Worm (Caenorhabditis elegans): Measurements from ENCODE around the gene R07C3.13.

The R07C3.13 gene

DNA sequence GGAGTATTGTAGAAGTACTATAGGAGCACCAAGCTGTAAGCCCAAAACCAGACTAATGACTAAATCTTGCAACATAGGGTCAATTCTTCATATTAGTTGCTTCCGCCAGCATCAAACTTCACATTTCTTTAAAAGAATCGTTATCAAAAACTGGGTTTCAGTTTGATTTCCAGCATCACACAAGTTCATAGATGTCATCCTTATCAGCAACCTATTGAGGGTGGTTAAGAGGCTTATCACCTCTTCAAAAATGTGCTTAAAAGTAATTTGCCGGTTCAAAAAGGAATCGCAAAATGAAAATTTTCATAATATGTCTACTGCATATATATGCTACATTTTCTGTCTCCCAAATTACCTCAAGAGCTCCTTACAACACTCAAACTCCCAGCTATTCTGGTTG is 16.5 kb upstream of the R07C3.13 start, which contains the start of gene clec-43:
Gene clec-43, plus strand, starts transcription at position 294 of the 400 bp plus-strand sequence.
- TF ChIP-seq ztf-4 (tag; optimal IDR thresholded peaks at IDR 0.05) (no peak), aha-1 (tag; optimal IDR thresholded peaks at IDR 0.05) (no peak), lin-35 (GFP tag; optimal IDR thresholded peaks at IDR 0.05) (peak in 1 of 2 experiments; percentile 20), nhr-11 (tag; optimal IDR thresholded peaks at IDR 0.05) (no peak), elt-2 (tag; optimal IDR thresholded peaks at IDR 0.05) (peak; percentile 94), alr-1 (tag; optimal IDR thresholded peaks at IDR 0.05; ENCODE audit: borderline replicate concordance) (no peak), nhr-90 (tag; optimal IDR thresholded peaks at IDR 0.05; ENCODE audit: poor library complexity) (no peak), mef-2 (tag; optimal IDR thresholded peaks at IDR 0.05) (no peak), pax-3 (tag; optimal IDR thresholded peaks at IDR 0.05) (no peak), snu-23 (GFP tag; optimal IDR thresholded peaks at IDR 0.05) (no peak), pqm-1 (tag; optimal IDR thresholded peaks at IDR 0.05) (peak; percentile 15), elt-3 (tag; optimal IDR thresholded peaks at IDR 0.05) (no peak), sptf-1 (tag; optimal IDR thresholded peaks at IDR 0.05) (no peak), snpc-4 (tag; optimal IDR thresholded peaks at IDR 0.05) (no peak), C34B4.2 (tag; optimal IDR thresholded peaks at IDR 0.05) (no peak)

- TF ChIP-seq lin-35 (GFP tag; optimal IDR thresholded peaks at IDR 0.05) = peak in 1 of 2 experiments; percentile 42
- TF ChIP-seq xbp-1 (tag; optimal IDR thresholded peaks at IDR 0.05) = no peak
- TF ChIP-seq efl-1 (optimal IDR thresholded peaks at IDR 0.05) = no peak
- TF ChIP-seq efl-1 (GFP tag; optimal IDR thresholded peaks at IDR 0.05 in 1 of 2) = peak in 1 of 2 experiments; percentile 86
- no peak for TF ChIP-seq nhr-19 (GFP tag; conservative IDR thresholded peaks at IDR 0.05)
- no peak for TF ChIP-seq tbx-2 (tag; optimal IDR thresholded peaks at IDR 0.05)
- no peak for TF ChIP-seq nhr-71 (tag; optimal IDR thresholded peaks at IDR 0.05)
- TF ChIP-seq grh-1 (GFP tag; IDR thresholded peaks at IDR 0.05) = no peak
- TF ChIP-seq mdl-1 (tag; optimal IDR thresholded peaks at IDR 0.05) = peak in 1 of 2 experiments; percentile 5
- no peak for TF ChIP-seq snu-23 (GFP tag; optimal IDR thresholded peaks at IDR 0.05)
- peak; percentile 67 for TF ChIP-seq nhr-85 (tag)
- no peak for TF ChIP-seq dpl-1 (GFP tag; optimal IDR thresholded peaks at IDR 0.05)
- TF ChIP-seq pax-3 (tag; optimal IDR thresholded peaks at IDR 0.05) = no peak
- no peak for TF ChIP-seq ztf-11 (tag; optimal IDR thresholded peaks at IDR 0.05)
Measured at ce11 chrII:940779-941178, 13.5 kb upstream of the R07C3.13 start, which contains the start of gene fbxc-36. Gene fbxc-36, plus strand, starts transcription at chrII:940983.

- TF ChIP-seq unc-62 (GFP tag; optimal IDR thresholded peaks at IDR 0.05) = no peak
- TF ChIP-seq irx-1 (tag; optimal IDR thresholded peaks at IDR 0.05) = no peak
- TF ChIP-seq pqm-1 (tag; optimal IDR thresholded peaks at IDR 0.05) = no peak
- TF ChIP-seq lir-3 (tag; optimal IDR thresholded peaks at IDR 0.05; ENCODE audit: poor library complexity) = no peak
- TF ChIP-seq elt-3 (tag; optimal IDR thresholded peaks at IDR 0.05) = no peak
- no peak for TF ChIP-seq nhr-85 (tag)
Measured at ce11 chrII:938549-938948, 11.3 kb upstream of the R07C3.13 start, which contains the start of gene R07C3.3. Gene R07C3.3, plus strand, starts transcription at chrII:938849.

ce11 chrII:937265-937664 is 10.0 kb upstream of the R07C3.13 start:
- TF ChIP-seq isw-1 (GFP tag; IDR thresholded peaks at IDR 0.05) (no peak), ztf-4 (tag; optimal IDR thresholded peaks at IDR 0.05) (no peak), jun-1 (tag; optimal IDR thresholded peaks at IDR 0.05) (no peak), nhr-84 (tag; optimal IDR thresholded peaks at IDR 0.05) (no peak), nhr-237 (tag; optimal IDR thresholded peaks at IDR 0.05) (no peak), egl-27 (tag; optimal IDR thresholded peaks at IDR 0.05) (no peak), elt-3 (tag; optimal IDR thresholded peaks at IDR 0.05) (no peak), snpc-4 (tag; optimal IDR thresholded peaks at IDR 0.05) (no peak), ceh-90 (tag; optimal IDR thresholded peaks at IDR 0.05) (no peak), blmp-1 (tag; optimal IDR thresholded peaks at IDR 0.05) (no peak), efl-1 (optimal IDR thresholded peaks at IDR 0.05) (no peak), efl-1 (GFP tag; optimal IDR thresholded peaks at IDR 0.05 in 1 of 2) (no peak), sup-37 (GFP tag; optimal IDR thresholded peaks at IDR 0.05) (no peak), lin-35 (GFP tag; optimal IDR thresholded peaks at IDR 0.05) (no peak), fos-1 (tag; optimal IDR thresholded peaks at IDR 0.05) (no peak)

Data from whole organism, L1 larva.